Fruit fly (Drosophila melanogaster): Measurements from ENCODE around the gene Ada1-1.

- TF ChIP-seq usp (GFP tag; optimal IDR thresholded peaks at IDR 0.05) (no peak), Dll (optimal IDR thresholded peaks at IDR 0.05) (no peak), psq (optimal IDR thresholded peaks at IDR 0.05) (no peak), pan (optimal IDR thresholded peaks at IDR 0.05) (no peak)
Measured at dm6 chr2L:12020735-12021134, 24.1 kb downstream of the Ada1-1 start, which contains the start of gene Wdr81.

Data from whole organism.